Fruit fly (Drosophila melanogaster) whole organism, embryonic: ENCODE measurements around the gene Not10.
A peak's percentile ranks its signal among the peaks of the same experiment; 100 is the strongest.

Experiments used
- Aef1 ChIP-seq: fragments of 200-800 bp; sonication (Bioruptor generic); IDR thresholded peaks from 3 replicates; pipeline ENCODE4 v1.3.6; 2022; ENCODE audit warnings: missing biosample characterization, missing genetic modification characterization
- Asciz ChIP-seq: fragments of 200-800 bp; sonication (Bioruptor generic); optimal IDR thresholded peaks from 2 replicates; lab custom pipeline; 2017; ENCODE audit warnings: missing biosample characterization, mild to moderate bottlenecking, missing genetic modification characterization, missing genetic modification reagents
- CG10543 ChIP-seq: fragments of 200-800 bp; sonication (Bioruptor generic); optimal IDR thresholded peaks from 3 replicates; lab custom pipeline; 2017; ENCODE audit warnings: missing biosample characterization, mild to moderate bottlenecking, missing genetic modification characterization, moderate library complexity
- CG10959 ChIP-seq: fragments of 200-800 bp; sonication (Bioruptor generic); IDR thresholded peaks from 2 replicates; pipeline ENCODE4 v1.3.6; 2022; ENCODE audit warnings: missing biosample characterization, missing genetic modification characterization
- CG11085 ChIP-seq: fragments of 200-800 bp; sonication (Bioruptor generic); IDR thresholded peaks from 2 replicates; pipeline ENCODE4 v1.3.6; 2022; ENCODE audit warnings: missing biosample characterization, missing genetic modification characterization
- CG12104 ChIP-seq: fragments of 200-800 bp; sonication (Bioruptor generic); optimal IDR thresholded peaks from 3 replicates; lab custom pipeline; 2016; ENCODE audit warnings: missing biosample characterization, missing genetic modification characterization
- CG12299 ChIP-seq: fragments of 200-800 bp; sonication (Bioruptor generic); optimal IDR thresholded peaks from 2 replicates; lab custom pipeline; 2018; ENCODE audit warnings: missing biosample characterization, mild to moderate bottlenecking, missing genetic modification characterization
- CG12744 ChIP-seq: fragments of 200-800 bp; sonication (Bioruptor generic); optimal IDR thresholded peaks from 2 replicates; lab custom pipeline; 2016; ENCODE audit warnings: missing biosample characterization, missing genetic modification characterization
- CG15479 ChIP-seq: fragments of 200-800 bp; sonication (Bioruptor generic); optimal IDR thresholded peaks from 3 replicates; lab custom pipeline; 2019; ENCODE audit warnings: missing biosample characterization, mild to moderate bottlenecking, missing genetic modification characterization, moderate library complexity
- CG15696 ChIP-seq: fragments of 200-800 bp; sonication (Bioruptor generic); optimal IDR thresholded peaks from 2 replicates; lab custom pipeline; 2019; ENCODE audit warnings: missing biosample characterization, mild to moderate bottlenecking, missing genetic modification characterization, moderate library complexity
- CG1647 ChIP-seq: fragments of 200-800 bp; sonication (Bioruptor generic); optimal IDR thresholded peaks from 3 replicates; lab custom pipeline; 2016; ENCODE audit warnings: missing biosample characterization, missing genetic modification characterization
- CG17568 ChIP-seq: fragments of 200-800 bp; sonication (Bioruptor generic); optimal IDR thresholded peaks from 2 replicates; lab custom pipeline; 2018; ENCODE audit warnings: missing biosample characterization, mild to moderate bottlenecking, missing genetic modification characterization, moderate library complexity
- CG18476 ChIP-seq: fragments of 200-800 bp; sonication (Bioruptor generic); optimal IDR thresholded peaks from 2 replicates; lab custom pipeline; 2016; ENCODE audit warnings: missing biosample characterization, mild to moderate bottlenecking, missing genetic modification characterization
- CG18764 ChIP-seq: fragments of 200-800 bp; sonication (Bioruptor generic); optimal IDR thresholded peaks from 3 replicates; lab custom pipeline; 2016; ENCODE audit warnings: missing biosample characterization, missing genetic modification characterization
- CG2875 ChIP-seq: fragments of 200-800 bp; sonication (Bioruptor generic); optimal IDR thresholded peaks from 2 replicates; lab custom pipeline; 2017; ENCODE audit warnings: missing biosample characterization, mild to moderate bottlenecking, missing genetic modification characterization, missing genetic modification reagents
- CG2889 ChIP-seq: fragments of 200-800 bp; sonication (Bioruptor generic); IDR thresholded peaks from 3 replicates; pipeline ENCODE4 v1.3.6; 2022; ENCODE audit warnings: missing biosample characterization, missing genetic modification characterization
- CG30431 ChIP-seq: fragments of 200-800 bp; sonication (Bioruptor generic); optimal IDR thresholded peaks from 2 replicates; lab custom pipeline; 2017; ENCODE audit warnings: missing biosample characterization, missing genetic modification characterization
- CG31388 ChIP-seq: fragments of 200-800 bp; sonication (Bioruptor generic); optimal IDR thresholded peaks from 2 replicates; lab custom pipeline; 2016; ENCODE audit warnings: missing biosample characterization, missing genetic modification characterization
- CG32767 ChIP-seq: fragments of 200-800 bp; sonication (Bioruptor generic); IDR thresholded peaks from 2 replicates; pipeline ENCODE4 v1.3.6; 2022; ENCODE audit warnings: missing biosample characterization, missing genetic modification characterization
- CG33213 ChIP-seq: fragments of 200-800 bp; sonication (Bioruptor generic); optimal IDR thresholded peaks from 3 replicates; lab custom pipeline; 2016; ENCODE audit warnings: missing biosample characterization, missing genetic modification characterization
- CG4360 ChIP-seq: fragments of 200-800 bp; sonication (Bioruptor generic); IDR thresholded peaks from 2 replicates; pipeline ENCODE4 v1.3.6; 2022; ENCODE audit warnings: missing biosample characterization, missing genetic modification characterization
- CG8388 ChIP-seq: fragments of 200-800 bp; sonication (Bioruptor generic); optimal IDR thresholded peaks from 2 replicates; lab custom pipeline; 2019; ENCODE audit warnings: missing biosample characterization, mild to moderate bottlenecking, missing genetic modification characterization, moderate library complexity
- D19B ChIP-seq: fragments of 200-800 bp; sonication (Bioruptor generic); optimal IDR thresholded peaks from 2 replicates; lab custom pipeline; 2017; ENCODE audit warnings: missing biosample characterization, mild to moderate bottlenecking, missing genetic modification characterization
- Doc3 ChIP-seq: fragments of 200-800 bp; sonication (Bioruptor generic); IDR thresholded peaks from 3 replicates; pipeline ENCODE4 v1.3.6; 2022; ENCODE audit warnings: missing biosample characterization, missing genetic modification characterization; ENCODE audit not compliant: partially characterized antibody
- E2f2 ChIP-seq: fragments of 200-800 bp; sonication (Bioruptor generic); IDR thresholded peaks from 2 replicates; pipeline ENCODE4 v1.3.6; 2022; ENCODE audit warnings: missing biosample characterization, missing genetic modification characterization
- Hr3 ChIP-seq: fragments of 200-800 bp; sonication (Bioruptor generic); optimal IDR thresholded peaks from 3 replicates; lab custom pipeline; 2016; ENCODE audit warnings: missing biosample characterization, missing genetic modification characterization
- Hr39 ChIP-seq: fragments of >200 bp; optimal IDR thresholded peaks from 2 replicates; lab custom pipeline; 2017
- MTF-1 ChIP-seq: fragments of 200-800 bp; sonication (Bioruptor generic); optimal IDR thresholded peaks from 2 replicates; lab custom pipeline; 2018; ENCODE audit warnings: missing biosample characterization, mild to moderate bottlenecking, missing genetic modification characterization, borderline replicate concordance
- Myb ChIP-seq: fragments of 200-800 bp; sonication (Bioruptor generic); optimal IDR thresholded peaks from 2 replicates; lab custom pipeline; 2016; ENCODE audit warnings: missing biosample characterization, missing genetic modification characterization
- Poxn ChIP-seq: fragments of 200-800 bp; sonication (Bioruptor generic); IDR thresholded peaks from 2 replicates; pipeline ENCODE4 v1.3.6; 2022; ENCODE audit warnings: missing biosample characterization, missing genetic modification characterization
- Ravus ChIP-seq: fragments of 200-800 bp; sonication (Bioruptor generic); IDR thresholded peaks from 2 replicates; pipeline ENCODE4 v1.3.6; 2022; ENCODE audit warnings: missing biosample characterization, missing genetic modification characterization
- YL-1 ChIP-seq: fragments of 200-800 bp; sonication (Bioruptor generic); optimal IDR thresholded peaks from 3 replicates; lab custom pipeline; 2017; ENCODE audit warnings: missing biosample characterization, mild to moderate bottlenecking, missing genetic modification characterization
- dysf ChIP-seq: fragments of 200-800 bp; sonication (Bioruptor generic); IDR thresholded peaks from 3 replicates; pipeline ENCODE4 v1.3.6; 2022; ENCODE audit warnings: missing biosample characterization, missing genetic modification characterization
- fru ChIP-seq: fragments of >200 bp; optimal IDR thresholded peaks from 2 replicates; lab custom pipeline; 2017
- fu2 ChIP-seq: fragments of 200-800 bp; sonication (Bioruptor generic); optimal IDR thresholded peaks from 2 replicates; lab custom pipeline; 2016; ENCODE audit warnings: missing biosample characterization, missing genetic modification characterization
- ind ChIP-seq: fragments of 200-800 bp; sonication (Bioruptor generic); optimal IDR thresholded peaks from 3 replicates; lab custom pipeline; 2016; ENCODE audit warnings: missing biosample characterization, missing genetic modification characterization
- insv ChIP-seq, 2 experiments: fragments of 200-800 bp; sonication (Bioruptor generic); optimal IDR thresholded peaks; 3 replicates each; lab custom pipeline; 2016 to 2018; ENCODE audit warnings: missing biosample characterization in 2 of 2, missing genetic modification characterization in 2 of 2
- lab ChIP-seq: fragments of 200-800 bp; sonication (Bioruptor generic); optimal IDR thresholded peaks from 3 replicates; lab custom pipeline; 2017; ENCODE audit warnings: missing biosample characterization, missing genetic modification characterization, mild to moderate bottlenecking, moderate library complexity, missing genetic modification reagents
- lbe ChIP-seq: fragments of 200-800 bp; sonication (Bioruptor generic); optimal IDR thresholded peaks from 2 replicates; lab custom pipeline; 2016; ENCODE audit warnings: missing biosample characterization, mild to moderate bottlenecking, missing genetic modification characterization
- lov ChIP-seq, 2 experiments: fragments of 200-800 bp in 1 of 2; fragments of >200 bp in 1 of 2; sonication (Bioruptor generic) in 1 of 2; IDR thresholded peaks in 1 of 2; optimal IDR thresholded peaks in 1 of 2; 2 replicates in 1 of 2; 3 replicates in 1 of 2; pipeline versions ENCODE4 v1.3.6 to Lab custom; 2017 to 2022; ENCODE audit warnings: missing biosample characterization in 1 of 2, missing genetic modification characterization in 1 of 2
- pros ChIP-seq: fragments of 200-800 bp; sonication (Bioruptor generic); optimal IDR thresholded peaks from 3 replicates; lab custom pipeline; 2019; ENCODE audit warnings: missing biosample characterization, mild to moderate bottlenecking, missing genetic modification characterization, moderate library complexity
- psq ChIP-seq: fragments of 200-800 bp; sonication (Bioruptor generic); optimal IDR thresholded peaks from 2 replicates; lab custom pipeline; 2017; ENCODE audit warnings: missing biosample characterization, missing genetic modification characterization
- schlank ChIP-seq: fragments of 200-800 bp; sonication (Bioruptor generic); optimal IDR thresholded peaks from 2 replicates; lab custom pipeline; 2018; ENCODE audit warnings: missing biosample characterization, mild to moderate bottlenecking, missing genetic modification characterization
- scrt ChIP-seq: fragments of 200-800 bp; sonication (Bioruptor generic); optimal IDR thresholded peaks from 2 replicates; lab custom pipeline; 2018; ENCODE audit warnings: missing biosample characterization, mild to moderate bottlenecking, missing genetic modification characterization, moderate library complexity
- sima ChIP-seq: fragments of 200-800 bp; sonication (Bioruptor generic); optimal IDR thresholded peaks from 2 replicates; lab custom pipeline; 2016; ENCODE audit warnings: missing biosample characterization, missing genetic modification characterization
- slou ChIP-seq: fragments of 200-800 bp; sonication (Bioruptor generic); optimal IDR thresholded peaks from 3 replicates; lab custom pipeline; 2016; ENCODE audit warnings: missing biosample characterization, missing genetic modification characterization
- trh ChIP-seq: fragments of 200-800 bp; sonication (Bioruptor generic); optimal IDR thresholded peaks from 2 replicates; lab custom pipeline; 2016; ENCODE audit warnings: missing biosample characterization, missing genetic modification characterization
- tx ChIP-seq: fragments of 200-800 bp; sonication (Bioruptor generic); optimal IDR thresholded peaks from 2 replicates; lab custom pipeline; 2016; ENCODE audit warnings: missing biosample characterization, missing genetic modification characterization
- vfl ChIP-seq: fragments of 200-800 bp; sonication (Bioruptor generic); optimal IDR thresholded peaks from 2 replicates; lab custom pipeline; 2016; ENCODE audit warnings: missing biosample characterization, missing genetic modification characterization

Not10 gene

dm6 chr3R:12626674-12627382 is 3.6 kb upstream of the Not10 start (continued):
- TF ChIP-seq psq, result peak; percentile 88
- TF ChIP-seq Asciz (GFP tag; lab: Kevin White, UChicago), result peak; percentile 15
- TF ChIP-seq trh, result no peak
- peak; percentile 53 for TF ChIP-seq CG15479 (GFP tag; lab: Kevin White, UChicago)
- no peak for TF ChIP-seq CG12744 (GFP tag; lab: Kevin White, UChicago)

DNA sequence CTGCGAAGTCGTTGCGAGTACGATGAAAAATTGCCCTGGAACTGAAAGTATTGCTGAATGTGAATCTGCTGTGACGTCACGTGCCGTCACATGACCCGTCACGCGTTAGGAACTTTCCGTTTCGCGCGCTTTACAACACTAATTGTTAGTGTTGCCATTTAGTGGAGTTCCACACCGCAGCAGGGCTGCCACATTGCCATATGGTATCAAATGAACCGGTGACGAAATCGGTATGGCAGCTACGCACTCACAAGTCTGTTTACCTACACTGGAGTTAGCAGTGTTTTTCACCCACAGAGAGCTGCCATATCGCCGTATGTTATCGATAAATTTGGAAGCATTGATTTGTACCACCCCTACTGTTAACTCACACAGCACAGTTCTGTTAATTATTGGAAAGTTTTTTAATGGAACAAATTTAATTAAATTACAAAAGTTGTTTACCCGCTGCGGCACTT is 2.7 kb upstream of the Not10 start, which contains the start of the genes Vha55 and Snx3:
Vha55 (minus strand) TSS at position 139 of the 458 bp plus-strand sequence.
Snx3 (plus strand) TSS at position 341 of the 458 bp plus-strand sequence.
- TF ChIP-seq tx (GFP tag; lab: Kevin White, UChicago) (peak; percentile 77), MTF-1 (GFP tag; lab: Kevin White, UChicago) (peak; percentile 48), YL-1 (GFP tag; lab: Kevin White, UChicago) (peak; percentile 81), ind (peak; percentile 83), CG10959 (no peak), vfl (GFP tag; lab: Kevin White, UChicago) (peak; percentile 88), CG10543 (peak; percentile 71), Myb (GFP tag; lab: Kevin White, UChicago) (peak; percentile 85), CG18764 (GFP tag; lab: Kevin White, UChicago) (peak; percentile 76), insv (GFP tag; optimal IDR thresholded peaks at IDR 0.05; lab: Kevin White, UChicago) (peak in 1 of 2 experiments; percentile 68), CG32767 (no peak), lov (optimal IDR thresholded peaks at IDR 0.05; lab: Kevin White, UChicago) (no peak), lov (GFP tag; IDR thresholded peaks at IDR 0.05; lab: Robert Waterston, UW) (no peak), CG2889 (GFP tag; lab: Robert Waterston, UW) (no peak), CG18476 (peak; percentile 8), CG11085 (GFP tag; lab: Robert Waterston, UW) (no peak), CG31388 (GFP tag; lab: Kevin White, UChicago) (peak; percentile 12), CG30431 (no peak), CG8388 (no peak), Aef1 (GFP tag; lab: Robert Waterston, UW) (no peak), CG12299 (tag; lab: Kevin White, UChicago) (peak; percentile 54), sima (GFP tag; lab: Kevin White, UChicago) (peak; percentile 36), CG12104 (GFP tag; lab: Kevin White, UChicago) (no peak), Asciz (GFP tag; lab: Kevin White, UChicago) (no peak), fru (lab: Kevin White, UChicago) (no peak), CG33213 (GFP tag; lab: Kevin White, UChicago) (peak; percentile 98), CG15696 (tag; lab: Kevin White, UChicago) (peak; percentile 20), lbe (GFP tag; lab: Kevin White, UChicago) (peak; percentile 70), CG2875 (peak; percentile 25), dysf (GFP tag; lab: Robert Waterston, UW) (no peak), Ravus (GFP tag; lab: Robert Waterston, UW) (no peak), E2f2 (no peak), pros (GFP tag; lab: Kevin White, UChicago) (no peak), schlank (tag; lab: Kevin White, UChicago) (no peak), lab (peak; percentile 86), CG17568 (GFP tag; lab: Kevin White, UChicago) (no peak), Hr39 (lab: Kevin White, UChicago) (peak; percentile 74), D19B (GFP tag; lab: Kevin White, UChicago) (no peak), slou (GFP tag; lab: Kevin White, UChicago) (peak; percentile 64), Poxn (GFP tag; lab: Robert Waterston, UW) (no peak), scrt (no peak), CG4360 (GFP tag; lab: Robert Waterston, UW) (no peak), fu2 (GFP tag; lab: Kevin White, UChicago) (peak; percentile 83), Hr3 (GFP tag; lab: Kevin White, UChicago) (peak; percentile 69), CG1647 (GFP tag; lab: Kevin White, UChicago) (peak; percentile 90), Doc3 (GFP tag; lab: Robert Waterston, UW) (no peak)
